Fruit fly (Drosophila melanogaster): ENCODE data around the gene Spn77Bc.

Gene Spn77Bc

dm6 chr3L:20384086-20384810 is 41.8 kb downstream of the Spn77Bc start, which contains the start of the genes CG5498 and fbl (continued):
- TF ChIP-seq jim (GFP tag; optimal IDR thresholded peaks at IDR 0.05), result no peak
- TF ChIP-seq Hr83 (GFP tag; optimal IDR thresholded peaks at IDR 0.05; ENCODE audit: poor library complexity, severe bottlenecking), result peak; percentile 48
- TF ChIP-seq sv (GFP tag; optimal IDR thresholded peaks at IDR 0.05), result peak; percentile 54
- TF ChIP-seq N (GFP tag; optimal IDR thresholded peaks at IDR 0.05), result no peak
- peak; percentile 78 for TF ChIP-seq Sp1 (GFP tag; optimal IDR thresholded peaks at IDR 0.05)
- TF ChIP-seq fru (GFP tag; optimal IDR thresholded peaks at IDR 0.05), result peak; percentile 81
- peak; percentile 60 for TF ChIP-seq GATAd (GFP tag; optimal IDR thresholded peaks at IDR 0.05)
- TF ChIP-seq tai (GFP tag; optimal IDR thresholded peaks at IDR 0.05), result no peak
- TF ChIP-seq Abd-B (GFP tag; optimal IDR thresholded peaks at IDR 0.05), result no peak
- peak; percentile 91 for TF ChIP-seq brk (GFP tag; optimal IDR thresholded peaks at IDR 0.05)
- peak; percentile 85 for TF ChIP-seq Hnf4 (GFP tag; optimal IDR thresholded peaks at IDR 0.05)
- no peak for TF ChIP-seq CrebA (GFP tag; optimal IDR thresholded peaks at IDR 0.05; ENCODE audit: borderline replicate concordance)
- peak; percentile 86 for TF ChIP-seq rgr (GFP tag; optimal IDR thresholded peaks at IDR 0.05)
- TF ChIP-seq Hr78 (GFP tag; optimal IDR thresholded peaks at IDR 0.05), result no peak

- TF ChIP-seq dsf (GFP tag; optimal IDR thresholded peaks at IDR 0.05; ENCODE audit: borderline replicate concordance), result no peak
- no peak for TF ChIP-seq brk (GFP tag; optimal IDR thresholded peaks at IDR 0.05)
- no peak for TF ChIP-seq Dfd (GFP tag; optimal IDR thresholded peaks at IDR 0.05)
- no peak for TF ChIP-seq Sp1 (GFP tag; optimal IDR thresholded peaks at IDR 0.05)
- no peak for TF ChIP-seq Dif (GFP tag; optimal IDR thresholded peaks at IDR 0.05; ENCODE audit: partially characterized antibody)
- no peak for TF ChIP-seq HLH106 (tag; optimal IDR thresholded peaks at IDR 0.05)
- TF ChIP-seq N (GFP tag; optimal IDR thresholded peaks at IDR 0.05), result no peak
- no peak for TF ChIP-seq Vsx2 (GFP tag; optimal IDR thresholded peaks at IDR 0.05; ENCODE audit: partially characterized antibody)
- TF ChIP-seq psq (GFP tag; optimal IDR thresholded peaks at IDR 0.05), result no peak
- no peak for TF ChIP-seq CG32264 (GFP tag; optimal IDR thresholded peaks at IDR 0.05)
- no peak for TF ChIP-seq sage (GFP tag; optimal IDR thresholded peaks at IDR 0.05)
- TF ChIP-seq br (GFP tag; optimal IDR thresholded peaks at IDR 0.05), result no peak
- no peak for TF ChIP-seq h (GFP tag; optimal IDR thresholded peaks at IDR 0.05)
These were observed 42.6 kb downstream of the Spn77Bc start for dm6 chr3L:20385006-20385405.

dm6 chr3L:20385408-20385807 is 43.0 kb downstream of the Spn77Bc start:
- TF ChIP-seq rgr (GFP tag; optimal IDR thresholded peaks at IDR 0.05) (peak; percentile 16), Hr83 (GFP tag; optimal IDR thresholded peaks at IDR 0.05; ENCODE audit: poor library complexity, severe bottlenecking) (peak; percentile 26), psq (GFP tag; optimal IDR thresholded peaks at IDR 0.05) (no peak), Abd-B (GFP tag; optimal IDR thresholded peaks at IDR 0.05) (no peak)

dm6 chr3L:20385969-20386370 is 43.5 kb downstream of the Spn77Bc start:
- TF ChIP-seq CrebA (GFP tag; optimal IDR thresholded peaks at IDR 0.05; ENCODE audit: borderline replicate concordance) (no peak), jim (GFP tag; optimal IDR thresholded peaks at IDR 0.05) (no peak), OdsH (GFP tag; optimal IDR thresholded peaks at IDR 0.05) (no peak), ey (GFP tag; optimal IDR thresholded peaks at IDR 0.05) (no peak), Rel (GFP tag; optimal IDR thresholded peaks at IDR 0.05) (no peak), Rel (tag; optimal IDR thresholded peaks at IDR 0.05) (peak; percentile 76), CG32264 (GFP tag; optimal IDR thresholded peaks at IDR 0.05) (no peak), rgr (GFP tag; optimal IDR thresholded peaks at IDR 0.05) (no peak), pan (optimal IDR thresholded peaks at IDR 0.05) (no peak), fru (GFP tag; optimal IDR thresholded peaks at IDR 0.05) (no peak), N (GFP tag; optimal IDR thresholded peaks at IDR 0.05) (no peak), Sp1 (GFP tag; optimal IDR thresholded peaks at IDR 0.05) (peak; percentile 6), Hr78 (GFP tag; optimal IDR thresholded peaks at IDR 0.05) (no peak)

- no peak for TF ChIP-seq CG9705 (GFP tag; optimal IDR thresholded peaks at IDR 0.05)
- peak; percentile 37 for TF ChIP-seq Hr83 (GFP tag; optimal IDR thresholded peaks at IDR 0.05; ENCODE audit: poor library complexity, severe bottlenecking)
- no peak for TF ChIP-seq lola (GFP tag; optimal IDR thresholded peaks at IDR 0.05)
- no peak for TF ChIP-seq usp (GFP tag; optimal IDR thresholded peaks at IDR 0.05)
- TF ChIP-seq Jra (GFP tag; optimal IDR thresholded peaks at IDR 0.05), result peak; percentile 0
- peak; percentile 59 for TF ChIP-seq h (GFP tag; optimal IDR thresholded peaks at IDR 0.05)
- TF ChIP-seq Rel (GFP tag; optimal IDR thresholded peaks at IDR 0.05), result no peak
- peak; percentile 79 for TF ChIP-seq Rel (tag; optimal IDR thresholded peaks at IDR 0.05)
- peak; percentile 5 for TF ChIP-seq Sp1 (GFP tag; optimal IDR thresholded peaks at IDR 0.05)
These were observed 44.8 kb downstream of the Spn77Bc start for dm6 chr3L:20387038-20387842.

Data from whole organism, wandering third instar larva.